Fruit fly (Drosophila melanogaster): ENCODE data around the gene Cph.

Gene Cph

DNA sequence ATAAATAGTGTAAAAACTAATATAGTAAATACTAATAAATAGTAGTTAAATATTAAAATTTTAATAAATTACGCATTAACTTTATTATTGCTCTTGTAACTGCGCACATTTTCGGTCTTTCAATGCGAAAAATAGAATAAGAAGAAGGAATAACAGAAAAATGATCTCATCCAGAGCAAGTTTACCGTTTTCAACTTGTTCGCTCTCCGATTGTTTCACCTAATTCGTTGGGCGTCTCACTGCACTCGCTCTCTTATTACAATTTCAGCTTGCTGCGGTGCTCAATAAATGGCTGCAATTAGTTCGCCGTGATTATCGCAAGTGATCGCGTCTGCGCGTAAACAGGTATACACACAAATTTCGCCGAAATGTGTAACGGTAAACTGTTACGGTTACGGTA is at the start of gene Cph:
Gene Cph, plus strand, starts transcription at position 301 of the 400 bp plus-strand sequence.
- TF ChIP-seq noc (tag; optimal IDR thresholded peaks at IDR 0.05) = no peak

DNA sequence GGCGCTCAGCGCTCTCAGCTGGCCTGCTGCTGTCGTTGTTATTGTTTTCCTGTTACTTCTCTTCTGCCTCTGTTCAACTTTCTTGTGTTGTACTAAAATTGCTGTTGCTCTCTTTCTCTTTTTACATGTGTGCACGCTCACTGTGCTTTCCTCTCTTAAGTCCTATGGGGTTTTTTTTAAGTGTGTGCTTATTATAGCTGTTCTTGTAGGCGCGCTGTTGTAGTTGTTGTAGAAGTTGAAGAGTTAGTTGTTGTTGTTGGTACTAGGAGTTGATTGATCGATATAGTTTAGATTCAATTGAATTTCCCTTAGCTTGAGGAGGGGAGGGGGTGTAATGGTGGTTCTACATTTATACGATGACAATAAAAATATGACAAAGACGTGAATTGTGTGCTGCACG is 45.6 kb upstream of the Cph start:
- TF ChIP-seq noc (tag; optimal IDR thresholded peaks at IDR 0.05) = no peak

DNA sequence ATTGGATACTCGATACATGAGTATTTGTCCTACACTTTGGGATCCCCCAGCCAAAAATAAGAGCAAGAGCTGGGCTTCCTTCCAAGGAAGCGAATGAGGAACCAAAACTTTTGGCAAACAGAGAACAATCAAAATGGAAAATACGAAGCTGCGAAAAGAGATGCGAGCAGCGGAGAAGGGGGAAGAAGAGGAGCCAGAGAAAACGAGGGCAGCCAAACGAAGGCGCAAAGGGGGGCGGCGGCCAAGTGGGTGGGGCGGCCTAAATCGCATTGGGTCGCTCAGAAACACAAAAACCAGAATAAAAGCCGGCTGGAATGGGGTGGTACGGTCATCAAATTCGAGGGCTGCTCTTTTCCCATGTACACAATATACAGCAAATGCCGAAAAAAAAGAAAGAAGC is 43.4 kb upstream of the Cph start:
- no peak for TF ChIP-seq noc (tag; optimal IDR thresholded peaks at IDR 0.05)

DNA sequence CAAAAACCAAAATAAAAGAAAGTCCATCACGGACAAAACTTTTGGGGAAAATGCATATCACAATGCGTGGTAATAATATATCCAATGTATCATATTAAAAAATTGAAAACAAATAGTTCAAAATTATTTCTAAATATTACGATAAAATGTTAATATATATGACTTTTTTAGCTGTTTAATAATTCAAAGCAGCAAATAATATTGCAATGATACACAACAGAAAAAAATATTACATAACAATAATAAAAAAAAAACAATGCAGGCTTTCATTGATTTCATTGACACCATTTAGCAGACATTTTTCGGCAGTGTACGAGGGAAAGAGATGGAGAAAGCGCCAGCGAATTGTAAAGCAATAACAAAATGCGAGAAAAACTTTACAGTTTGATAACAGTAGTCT is 42.7 kb upstream of the Cph start:
- TF ChIP-seq noc (tag; optimal IDR thresholded peaks at IDR 0.05) = no peak

DNA sequence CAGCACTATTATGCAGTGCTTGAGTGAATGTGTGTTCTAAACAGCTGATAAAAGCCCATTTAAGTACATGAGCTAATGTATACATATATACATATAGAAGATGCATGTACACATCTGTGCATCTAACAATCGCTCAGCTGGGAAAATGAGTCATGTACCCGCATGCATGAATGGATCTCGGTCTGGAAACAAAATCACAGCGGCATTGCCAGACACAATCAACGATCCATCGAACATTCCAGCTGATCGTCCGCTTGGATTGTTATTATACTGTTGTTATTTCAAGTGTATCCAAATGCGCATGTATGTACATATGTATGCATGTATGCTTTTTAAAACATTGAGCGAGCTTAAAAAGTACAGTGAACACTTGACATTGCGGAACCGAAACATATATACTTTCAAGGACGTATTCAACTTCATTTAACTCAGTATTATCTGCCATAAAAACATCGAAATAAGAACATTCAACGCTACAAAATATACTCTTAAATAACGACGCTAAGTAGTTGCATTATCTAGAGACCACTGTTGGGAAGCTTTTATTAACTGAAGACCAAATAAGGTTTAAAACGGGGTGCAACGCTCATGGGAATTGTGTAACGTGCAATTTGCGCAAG is 42.1 kb upstream of the Cph start:
- peak; percentile 57 for TF ChIP-seq noc (tag; optimal IDR thresholded peaks at IDR 0.05)

DNA sequence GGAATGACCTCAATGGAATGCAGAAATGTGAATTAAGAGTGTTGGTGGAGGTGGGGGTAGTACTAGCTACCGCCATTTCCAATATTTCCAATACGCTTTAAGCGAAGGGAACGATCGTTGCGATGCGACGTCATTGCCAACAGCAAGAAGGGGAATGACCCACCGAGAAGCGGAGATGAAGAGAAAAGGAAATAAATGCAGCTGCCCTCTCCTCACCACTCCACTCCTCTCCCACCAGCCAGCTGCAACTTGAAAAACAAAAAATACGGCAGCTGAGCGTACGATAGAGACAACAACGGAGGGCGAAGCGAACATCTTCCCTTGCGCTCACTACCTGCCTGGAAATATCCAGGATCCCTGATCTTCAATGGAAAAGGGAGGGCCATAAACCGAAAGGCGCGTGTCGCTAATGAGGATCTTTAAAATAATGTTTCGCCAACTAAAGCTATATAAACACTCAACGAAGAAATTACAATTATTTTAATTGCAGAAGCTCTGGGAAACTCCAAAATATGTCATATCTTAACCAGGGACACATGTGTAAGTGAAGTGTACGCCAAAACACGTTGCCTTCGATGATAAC is 41.5 kb upstream of the Cph start:
- no peak for TF ChIP-seq noc (tag; optimal IDR thresholded peaks at IDR 0.05)

DNA sequence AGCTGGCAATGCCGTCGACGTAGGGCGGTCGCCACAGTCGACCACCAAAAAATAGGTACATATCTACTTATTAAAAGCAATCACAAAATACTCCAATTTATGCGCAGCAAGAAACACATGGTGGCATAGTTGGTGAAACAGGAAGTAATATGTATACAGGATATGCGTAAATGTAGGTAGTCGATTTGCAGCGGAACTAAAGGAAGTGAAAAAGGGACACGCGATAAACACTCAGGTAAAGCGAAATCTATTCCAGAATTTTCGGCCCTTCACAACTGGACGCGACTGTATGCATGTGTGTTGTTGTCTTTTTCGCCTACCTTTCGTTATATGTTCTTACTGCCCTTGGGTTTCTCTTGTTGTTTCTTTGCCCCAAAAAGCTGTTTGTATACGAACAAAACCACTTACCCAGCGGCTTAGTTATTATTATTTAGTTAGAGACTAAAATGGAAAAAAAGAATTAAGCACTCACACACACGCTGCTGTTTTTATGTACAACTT is 41.0 kb upstream of the Cph start:
- TF ChIP-seq noc (tag; optimal IDR thresholded peaks at IDR 0.05) = peak; percentile 77

DNA sequence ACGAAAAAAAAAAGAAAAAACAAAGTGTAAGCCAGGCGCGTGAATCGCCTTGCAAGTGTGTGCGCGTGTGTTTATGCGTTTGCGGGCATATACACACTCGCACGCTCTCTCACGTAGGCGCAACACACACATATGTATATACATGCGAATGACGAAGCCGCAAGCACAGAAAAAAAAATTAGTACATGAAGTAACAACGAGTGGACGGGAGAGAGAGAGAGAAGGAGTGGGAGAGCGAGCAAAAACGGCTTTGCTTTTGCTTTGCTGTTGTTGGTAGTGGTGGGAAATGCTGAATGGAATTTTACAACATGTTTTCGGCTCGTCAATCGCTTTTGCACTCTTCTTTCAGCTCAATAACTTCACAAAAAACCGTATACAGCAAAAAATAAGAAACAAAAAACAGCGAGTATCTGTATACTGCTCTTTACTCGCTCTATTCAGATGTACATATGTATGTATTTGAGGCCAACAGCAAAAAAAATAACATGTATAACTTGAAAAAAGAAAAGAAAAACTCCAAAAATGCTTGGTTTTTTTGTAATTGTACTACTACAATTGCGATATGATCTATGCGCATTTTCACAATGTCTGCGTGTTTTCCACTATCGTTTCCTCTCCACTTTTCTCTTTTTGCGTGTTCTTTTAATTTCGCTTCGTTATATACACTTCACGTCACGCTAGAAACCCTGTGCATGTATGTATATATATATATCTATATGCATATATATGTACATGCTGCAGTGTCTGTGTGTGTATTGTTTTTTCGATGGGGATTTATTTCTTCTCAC is 40.3 kb upstream of the Cph start:
- TF ChIP-seq noc (tag; optimal IDR thresholded peaks at IDR 0.05) = no peak

DNA sequence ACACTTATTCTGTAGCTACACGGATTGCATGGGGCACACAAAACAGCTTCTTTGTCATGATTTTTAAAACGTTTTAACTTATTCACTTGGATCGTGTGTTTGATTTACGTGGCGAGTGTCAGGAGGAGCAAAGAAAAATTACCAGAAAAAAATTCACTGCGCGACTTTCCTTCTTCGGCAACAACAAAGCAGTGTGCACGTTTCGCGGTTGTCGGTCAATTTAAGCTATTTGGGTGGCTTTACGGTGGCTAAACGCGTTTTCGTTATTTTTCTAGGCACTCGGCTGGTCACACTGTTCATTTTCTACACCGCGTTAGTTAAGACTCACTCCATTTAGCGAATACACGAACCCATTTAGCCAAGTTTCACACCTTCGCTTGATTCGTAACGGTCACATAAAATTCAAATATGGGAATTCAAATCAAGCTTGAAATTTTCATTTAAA is 39.6 kb upstream of the Cph start, which contains the start of gene Sxl:
Gene Sxl, minus strand, starts transcription at position 195 of the 445 bp plus-strand sequence.
- peak; percentile 22 for TF ChIP-seq noc (tag; optimal IDR thresholded peaks at IDR 0.05)

DNA sequence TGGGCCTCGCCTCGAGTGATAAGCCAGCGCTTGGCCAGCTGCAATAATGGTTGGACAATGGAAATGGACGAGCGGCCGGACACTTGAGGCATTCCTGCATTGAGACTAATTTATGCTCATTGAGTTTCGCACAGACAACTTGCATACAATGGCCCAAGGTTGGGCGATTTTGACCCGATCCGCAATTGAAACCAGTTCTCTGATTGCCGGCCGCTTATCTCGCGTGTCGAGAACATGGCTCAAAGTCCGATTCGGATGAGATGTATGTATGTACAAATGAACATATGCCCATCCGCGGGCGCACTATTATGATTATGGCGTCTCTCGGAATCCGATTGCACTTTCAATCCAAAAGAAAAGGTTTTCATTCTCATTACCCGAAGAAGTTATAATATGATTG is 36.8 kb upstream of the Cph start:
- no peak for TF ChIP-seq noc (tag; optimal IDR thresholded peaks at IDR 0.05)

DNA sequence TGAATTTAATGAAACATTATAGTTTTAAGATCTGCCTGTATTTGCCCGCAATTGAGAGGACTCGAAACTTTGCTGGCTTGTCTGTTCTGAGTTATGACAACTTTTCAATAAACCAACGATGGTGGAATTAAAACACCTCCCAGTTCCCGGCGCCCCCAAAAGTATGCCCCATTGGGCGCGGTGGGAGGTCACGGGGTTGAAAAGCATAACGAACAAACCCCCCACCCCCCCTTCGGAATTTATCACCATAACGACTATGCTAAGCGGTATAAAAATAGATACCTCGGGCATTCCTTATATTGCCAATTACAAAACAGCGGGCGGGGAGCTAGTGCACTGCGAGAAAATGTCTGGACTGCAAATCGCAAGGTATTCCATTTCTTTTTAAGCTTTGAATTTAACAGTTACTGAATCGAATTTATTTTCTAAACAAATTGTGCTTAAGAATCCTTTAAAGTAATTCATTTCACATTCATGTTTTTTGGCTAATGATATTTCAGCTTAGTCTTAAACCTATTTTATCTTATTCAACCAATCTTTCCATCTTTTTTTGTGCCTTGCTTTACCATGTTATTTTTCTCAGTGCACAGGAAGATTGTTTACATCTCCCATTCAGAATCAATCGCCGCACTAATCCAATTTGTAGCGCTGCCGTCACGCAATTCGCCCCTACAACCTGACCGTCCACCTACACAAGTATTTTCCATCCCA is 36.1 kb upstream of the Cph start:
- peak; percentile 79 for TF ChIP-seq noc (tag; optimal IDR thresholded peaks at IDR 0.05)

DNA sequence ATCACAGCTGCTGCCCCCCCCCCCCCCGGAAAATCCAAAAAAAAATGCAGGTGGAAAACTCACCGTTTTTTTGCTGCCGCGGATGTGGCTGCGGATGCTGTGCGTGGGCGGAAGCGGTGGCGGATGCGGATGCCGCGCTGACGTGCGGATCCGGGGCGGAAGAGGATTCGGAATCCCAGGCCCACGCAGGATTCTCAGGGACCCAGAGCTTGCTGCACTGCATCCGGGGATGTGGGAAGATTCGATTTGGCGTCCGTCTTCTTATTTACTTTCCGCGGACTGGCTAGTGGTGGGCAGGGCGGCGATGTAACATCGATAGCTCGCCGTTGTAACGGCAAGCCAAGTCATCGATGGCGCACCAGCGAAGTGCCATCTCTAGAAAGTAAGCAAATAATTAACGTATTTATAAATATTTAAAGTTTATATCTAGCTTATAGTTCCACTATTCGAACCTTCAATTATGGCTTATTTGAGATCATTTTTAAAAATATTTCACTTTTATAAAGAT is 35.5 kb upstream of the Cph start, which contains the start of gene CG4615:
Gene CG4615, minus strand, starts transcription at position 288 of the 508 bp plus-strand sequence.
- no peak for TF ChIP-seq noc (tag; optimal IDR thresholded peaks at IDR 0.05)

DNA sequence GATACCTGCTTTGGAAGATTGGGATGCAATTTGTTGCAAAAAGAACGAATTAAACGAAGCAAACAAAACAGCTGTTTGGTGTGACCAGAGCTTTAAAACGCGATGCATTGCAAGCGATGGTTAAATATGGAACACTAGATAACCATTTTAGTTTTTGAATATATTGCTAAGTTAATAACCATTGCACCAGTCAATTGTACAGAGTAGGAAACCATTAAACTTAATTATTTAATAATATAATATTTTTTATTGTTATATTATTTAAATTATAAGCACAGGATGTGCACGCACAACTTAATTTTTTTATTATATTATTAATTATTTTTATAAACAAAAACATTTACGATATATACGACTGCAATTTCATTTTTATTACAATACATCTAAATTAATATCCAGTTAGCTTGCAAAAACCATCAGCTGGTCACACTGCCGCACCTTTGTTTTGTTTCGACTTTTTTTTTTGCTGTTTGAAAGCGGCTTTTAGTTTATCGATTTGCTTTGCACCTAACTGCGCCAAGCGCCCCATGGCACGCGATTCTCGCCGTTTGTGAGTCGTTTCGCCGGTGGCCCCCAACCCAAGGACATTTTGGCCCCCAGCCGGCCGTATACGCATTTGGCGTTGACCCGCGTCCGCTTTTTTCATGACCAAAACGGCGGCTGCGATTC is 33.0 kb upstream of the Cph start, which contains the start of the genes CG4617 and CG8300:
Gene CG4617, minus strand, starts transcription at position 92 of the 669 bp plus-strand sequence.
Gene CG8300, plus strand, starts transcription at position 486 of the 669 bp plus-strand sequence.
- peak; percentile 12 for TF ChIP-seq noc (tag; optimal IDR thresholded peaks at IDR 0.05)

DNA sequence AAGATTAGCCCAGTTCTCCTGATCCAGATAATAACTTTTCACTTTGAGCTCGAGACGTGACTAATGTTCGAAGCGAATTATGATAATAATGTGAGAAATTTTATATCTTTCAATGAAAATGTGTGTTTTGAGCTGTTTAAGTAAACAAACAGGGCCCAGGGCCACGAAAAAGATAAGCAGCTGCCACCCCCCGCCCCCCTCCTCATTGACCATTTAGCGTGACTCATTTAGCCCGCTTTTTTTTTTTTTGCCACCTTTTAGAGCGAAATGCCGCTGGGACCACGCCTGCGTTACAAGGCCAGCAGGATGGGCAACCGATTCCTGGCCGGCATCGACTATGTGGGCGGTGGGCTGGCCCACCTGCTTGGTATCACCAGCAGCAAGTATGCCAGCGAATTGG is 32.0 kb upstream of the Cph start:
- no peak for TF ChIP-seq noc (tag; optimal IDR thresholded peaks at IDR 0.05)
